Worm (Caenorhabditis elegans) whole organism, midembryonic: ENCODE measurements around the gene F15A4.2.

ENCODE experiments used
- T22C8.4 ChIP-seq: fragments of 200-800 bp; sonication (Bioruptor generic); IDR thresholded peaks from 2 replicates; pipeline ENCODE4 v1.3.6; 2022; ENCODE audit warnings: missing genetic modification characterization, missing compliant biosample characterization
- flt-1 ChIP-seq: fragments of 200-800 bp; sonication (Bioruptor generic); IDR thresholded peaks from 2 replicates; pipeline ENCODE4 v1.3.6; 2022; ENCODE audit warnings: missing genetic modification characterization, missing compliant biosample characterization
- ztf-23 ChIP-seq: fragments of 200-800 bp; sonication (Bioruptor generic); IDR thresholded peaks from 2 replicates; pipeline ENCODE4 v1.3.6; 2022; ENCODE audit warnings: missing genetic modification reagents, missing genetic modification characterization, missing compliant biosample characterization
- ztf-29 ChIP-seq: fragments of 200-800 bp; sonication (Bioruptor generic); IDR thresholded peaks from 2 replicates; pipeline ENCODE4 v1.3.6; 2022; ENCODE audit warnings: missing genetic modification reagents, missing genetic modification characterization, missing compliant biosample characterization

ce11 chrII:12420486-12420885, 41.9 kb upstream of the F15A4.2 start, which contains the start of gene sre-26:
- TF ChIP-seq ztf-29 (GFP tag; lab: Robert Waterston, UW) (no peak), flt-1 (no peak), T22C8.4 (GFP tag; lab: Robert Waterston, UW) (no peak), ztf-23 (GFP tag; lab: Robert Waterston, UW) (no peak)
